Worm (Caenorhabditis elegans) whole organism, mixed stage, embryonic: ENCODE data around the gene F45E1.5.

ENCODE experiments used
- M03D4.4 ChIP-seq: sonication (generic microtip); optimal IDR thresholded peaks from 2 replicates; lab custom pipeline; 2017; ENCODE audit warnings: mild to moderate bottlenecking, missing genetic modification characterization, missing compliant biosample characterization
- bed-3 ChIP-seq: fragments of 200-800 bp; sonication (Bioruptor generic); optimal IDR thresholded peaks from 3 replicates; lab custom pipeline; 2018; ENCODE audit warnings: mild to moderate bottlenecking, missing genetic modification characterization, moderate library complexity, missing compliant biosample characterization
- blmp-1 ChIP-seq: fragments of 150-350 bp; optimal IDR thresholded peaks from 2 replicates; lab custom pipeline; 2014; ENCODE audit warnings: missing biosample characterization, missing genetic modification characterization
- ceh-39 ChIP-seq: fragments of 150-350 bp; optimal IDR thresholded peaks from 2 replicates; lab custom pipeline; 2014; ENCODE audit warnings: missing biosample characterization, missing genetic modification characterization
- ceh-43 ChIP-seq: fragments of 200-800 bp; sonication (Bioruptor generic); optimal IDR thresholded peaks from 2 replicates; lab custom pipeline; 2018; ENCODE audit warnings: mild to moderate bottlenecking, missing genetic modification characterization, moderate library complexity, missing compliant biosample characterization
- ceh-83 ChIP-seq: fragments of 200-800 bp; sonication (Bioruptor generic); optimal IDR thresholded peaks from 2 replicates; lab custom pipeline; 2018; ENCODE audit warnings: mild to moderate bottlenecking, missing genetic modification characterization, missing compliant biosample characterization
- ces-1 ChIP-seq: fragments of 150-350 bp; optimal IDR thresholded peaks from 2 replicates; lab custom pipeline; 2014; ENCODE audit warnings: missing biosample characterization, missing genetic modification reagents, missing genetic modification characterization
- elt-1 ChIP-seq: sonication (generic microtip); optimal IDR thresholded peaks from 2 replicates; lab custom pipeline; 2017; ENCODE audit warnings: missing genetic modification characterization, mild to moderate bottlenecking, missing compliant biosample characterization, antibody characterized with exemption, moderate library complexity, borderline replicate concordance; ENCODE audit not compliant: insufficient read depth
- elt-3 ChIP-seq: fragments of 150-350 bp; optimal IDR thresholded peaks from 2 replicates; lab custom pipeline; 2014; ENCODE audit warnings: missing biosample characterization, missing genetic modification characterization
- ham-2 ChIP-seq: fragments of 200-800 bp; sonication (Bioruptor generic); optimal IDR thresholded peaks from 2 replicates; lab custom pipeline; 2018; ENCODE audit warnings: mild to moderate bottlenecking, missing genetic modification characterization, missing compliant biosample characterization
- hlh-1 ChIP-seq: fragments of 150-350 bp; optimal IDR thresholded peaks from 2 replicates; lab custom pipeline; 2014; ENCODE audit warnings: missing biosample characterization, missing genetic modification reagents, missing genetic modification characterization
- lin-13 ChIP-seq: fragments of 150-350 bp; optimal IDR thresholded peaks from 2 replicates; lab custom pipeline; 2014; ENCODE audit warnings: missing biosample characterization, missing genetic modification characterization
- lsy-2 ChIP-seq: fragments of 150-350 bp; optimal IDR thresholded peaks from 2 replicates; lab custom pipeline; 2014; ENCODE audit warnings: missing biosample characterization, missing genetic modification characterization
- mep-1 ChIP-seq: fragments of 150-350 bp; optimal IDR thresholded peaks from 2 replicates; lab custom pipeline; 2017; ENCODE audit warnings: missing biosample characterization, missing genetic modification reagents, missing genetic modification characterization, inconsistent platforms
- mls-2 ChIP-seq: sonication (generic microtip); optimal IDR thresholded peaks from 2 replicates; lab custom pipeline; 2016; ENCODE audit warnings: mild to moderate bottlenecking, missing genetic modification characterization, moderate library complexity, missing compliant biosample characterization
- nhr-12 ChIP-seq: fragments of 150-350 bp; optimal IDR thresholded peaks from 2 replicates; lab custom pipeline; 2014; ENCODE audit warnings: missing biosample characterization, missing genetic modification characterization
- nhr-2 ChIP-seq: fragments of 150-350 bp; optimal IDR thresholded peaks from 2 replicates; lab custom pipeline; 2014; ENCODE audit warnings: missing biosample characterization, missing genetic modification characterization
- nhr-237 ChIP-seq: fragments of 150-350 bp; optimal IDR thresholded peaks from 2 replicates; lab custom pipeline; 2014; ENCODE audit warnings: missing biosample characterization, missing genetic modification characterization
- nhr-28 ChIP-seq: fragments of 150-350 bp; optimal IDR thresholded peaks from 2 replicates; lab custom pipeline; 2014; ENCODE audit warnings: missing biosample characterization, missing genetic modification characterization
- nhr-76 ChIP-seq: sonication (generic microtip); optimal IDR thresholded peaks from 2 replicates; lab custom pipeline; 2017; ENCODE audit warnings: missing biosample characterization, missing genetic modification characterization
- pha-4 ChIP-seq: fragments of 150-350 bp; optimal IDR thresholded peaks from 2 replicates; lab custom pipeline; 2018; ENCODE audit warnings: missing biosample characterization, missing genetic modification reagents, missing genetic modification characterization
- sem-2 ChIP-seq: fragments of 200-800 bp; sonication (Bioruptor generic); optimal IDR thresholded peaks from 2 replicates; lab custom pipeline; 2018; ENCODE audit warnings: mild to moderate bottlenecking, missing genetic modification characterization, missing compliant biosample characterization
- sptf-1 ChIP-seq: sonication (generic microtip); optimal IDR thresholded peaks from 2 replicates; lab custom pipeline; 2017; ENCODE audit warnings: mild to moderate bottlenecking, missing genetic modification characterization, moderate library complexity, missing compliant biosample characterization
- tbx-8 ChIP-seq: fragments of 200-800 bp; sonication (Bioruptor generic); optimal IDR thresholded peaks from 2 replicates; lab custom pipeline; 2018; ENCODE audit warnings: mild to moderate bottlenecking, missing genetic modification characterization, moderate library complexity, missing compliant biosample characterization
- unc-120 ChIP-seq: sonication (generic microtip); optimal IDR thresholded peaks from 2 replicates; lab custom pipeline; 2017; ENCODE audit warnings: missing genetic modification characterization, missing compliant biosample characterization; ENCODE audit not compliant: poor library complexity, severe bottlenecking
- unc-39 ChIP-seq: fragments of 150-350 bp; optimal IDR thresholded peaks from 2 replicates; lab custom pipeline; 2014; ENCODE audit warnings: missing biosample characterization, missing genetic modification characterization
- unc-62 ChIP-seq: fragments of 150-350 bp; optimal IDR thresholded peaks from 2 replicates; lab custom pipeline; 2014; ENCODE audit warnings: missing biosample characterization, missing genetic modification reagents, missing genetic modification characterization
- zip-8 ChIP-seq: fragments of 150-350 bp; optimal IDR thresholded peaks from 2 replicates; lab custom pipeline; 2014; ENCODE audit warnings: missing biosample characterization, missing genetic modification characterization

The F45E1.5 gene

DNA sequence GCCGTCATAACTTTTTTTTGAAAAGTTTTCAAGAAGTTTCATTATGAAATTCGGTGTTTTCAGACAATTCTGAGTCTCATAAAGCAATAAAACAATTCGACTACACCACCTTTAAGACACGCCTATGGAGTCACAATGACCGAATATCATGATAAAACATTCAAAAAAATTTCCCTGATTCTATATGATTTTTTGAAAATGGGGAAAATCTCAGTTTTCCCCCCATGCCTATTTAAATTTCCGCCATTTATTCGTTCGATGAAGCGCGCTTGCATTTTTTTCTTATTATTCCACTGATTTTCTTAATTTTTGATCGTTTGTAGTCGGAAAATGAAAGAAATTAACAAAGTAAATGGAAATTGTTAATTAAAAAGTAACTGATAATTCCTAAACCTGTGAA, 51.0 kb downstream of the F45E1.5 start:
- no peak for TF ChIP-seq unc-120 (tag; lab: Kevin White, UChicago)
- no peak for TF ChIP-seq bed-3 (GFP tag; lab: Kevin White, UChicago)
- TF ChIP-seq elt-1 (tag; lab: Kevin White, UChicago) = no peak
- TF ChIP-seq sem-2 (GFP tag; lab: Kevin White, UChicago) = no peak
- TF ChIP-seq ceh-83 (GFP tag; lab: Kevin White, UChicago) = no peak
- TF ChIP-seq mep-1 (tag; lab: Kevin White, UChicago) = no peak
- TF ChIP-seq ceh-43 (GFP tag; lab: Kevin White, UChicago) = no peak
- TF ChIP-seq sptf-1 (tag; lab: Kevin White, UChicago) = no peak
- no peak for TF ChIP-seq blmp-1 (tag; lab: Kevin White, UChicago)
- TF ChIP-seq M03D4.4 (tag; lab: Kevin White, UChicago) = no peak
- TF ChIP-seq mls-2 (tag; lab: Kevin White, UChicago) = no peak
- no peak for TF ChIP-seq ham-2 (GFP tag; lab: Kevin White, UChicago)
- no peak for TF ChIP-seq lin-13 (tag; lab: Kevin White, UChicago)

DNA sequence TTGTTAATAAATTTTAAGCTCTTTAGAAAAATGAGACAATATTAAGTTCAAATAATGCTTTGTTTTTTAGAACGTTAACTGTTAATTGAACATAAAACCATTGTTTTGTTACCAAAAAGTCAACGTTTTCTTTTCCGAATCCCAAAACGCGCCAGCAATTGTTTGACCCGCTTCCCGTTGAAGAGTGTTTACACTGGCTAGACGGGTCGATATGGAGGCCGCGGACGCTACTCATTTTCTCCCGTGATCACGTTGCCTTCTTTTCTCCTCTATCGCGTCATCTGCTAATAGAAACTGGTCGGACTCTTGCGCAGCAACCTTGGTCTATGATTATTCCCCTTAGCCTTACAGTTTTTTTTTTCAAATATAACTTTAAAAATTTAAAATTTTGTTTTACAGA, 52.6 kb downstream of the F45E1.5 start, which contains the start of gene C34D10.1:
Gene C34D10.1, plus strand, starts transcription at position 400 of the 400 bp plus-strand sequence.
- TF ChIP-seq bed-3 (GFP tag; lab: Kevin White, UChicago) (no peak), hlh-1 (tag; lab: Kevin White, UChicago) (peak; percentile 38), nhr-76 (tag; lab: Kevin White, UChicago) (no peak), unc-120 (tag; lab: Kevin White, UChicago) (peak; percentile 47), mep-1 (tag; lab: Kevin White, UChicago) (peak; percentile 78), unc-62 (GFP tag; lab: Kevin White, UChicago) (no peak), nhr-28 (tag; lab: Kevin White, UChicago) (no peak), nhr-237 (tag; lab: Kevin White, UChicago) (peak; percentile 55), sptf-1 (tag; lab: Kevin White, UChicago) (peak; percentile 28), ceh-39 (tag; lab: Kevin White, UChicago) (no peak), pha-4 (tag; lab: Kevin White, UChicago) (peak; percentile 80), ham-2 (GFP tag; lab: Kevin White, UChicago) (peak; percentile 44), lin-13 (tag; lab: Kevin White, UChicago) (peak; percentile 43), sem-2 (GFP tag; lab: Kevin White, UChicago) (no peak), zip-8 (tag; lab: Kevin White, UChicago) (no peak), nhr-12 (tag; lab: Kevin White, UChicago) (no peak), elt-3 (tag; lab: Kevin White, UChicago) (no peak), mls-2 (tag; lab: Kevin White, UChicago) (peak; percentile 5), unc-39 (tag; lab: Kevin White, UChicago) (no peak), nhr-2 (tag; lab: Kevin White, UChicago) (no peak), lsy-2 (peak; percentile 13)

ce11 chrX:8030032-8030431, 53.5 kb downstream of the F45E1.5 start:
- TF ChIP-seq blmp-1 (tag; lab: Kevin White, UChicago) (no peak), unc-120 (tag; lab: Kevin White, UChicago) (no peak), sptf-1 (tag; lab: Kevin White, UChicago) (no peak), nhr-76 (tag; lab: Kevin White, UChicago) (no peak), ham-2 (GFP tag; lab: Kevin White, UChicago) (no peak), ces-1 (GFP tag; lab: Kevin White, UChicago) (no peak), mep-1 (tag; lab: Kevin White, UChicago) (no peak), unc-39 (tag; lab: Kevin White, UChicago) (no peak), zip-8 (tag; lab: Kevin White, UChicago) (no peak), pha-4 (tag; lab: Kevin White, UChicago) (no peak), tbx-8 (GFP tag; lab: Kevin White, UChicago) (no peak), ceh-43 (GFP tag; lab: Kevin White, UChicago) (no peak), elt-3 (tag; lab: Kevin White, UChicago) (no peak)
